Worm (Caenorhabditis elegans) whole organism, early embryonic: Measurements from ENCODE around the gene rap-2.

Experiments used
- aly-1 ChIP-seq: sonication (generic microtip); optimal IDR thresholded peaks from 2 replicates; lab custom pipeline; 2016; ENCODE audit warnings: missing genetic modification characterization, missing compliant biosample characterization
- ama-1 ChIP-seq: fragments of 150-350 bp; optimal IDR thresholded peaks from 2 replicates; lab custom pipeline; 2014
- ets-7 ChIP-seq: sonication (generic microtip); optimal IDR thresholded peaks from 2 replicates; lab custom pipeline; 2016; ENCODE audit warnings: missing genotype, missing genetic modification characterization, missing compliant biosample characterization
- hmbx-1 ChIP-seq: sonication (generic microtip); optimal IDR thresholded peaks from 2 replicates; lab custom pipeline; 2016; ENCODE audit warnings: mild to moderate bottlenecking, missing genetic modification characterization, missing compliant biosample characterization
- hmg-4 ChIP-seq: fragments of 200-800 bp; sonication (Bioruptor generic); optimal IDR thresholded peaks from 2 replicates; lab custom pipeline; 2018; ENCODE audit warnings: mild to moderate bottlenecking, missing genetic modification characterization, missing compliant biosample characterization
- hnd-1 ChIP-seq: sonication (generic microtip); optimal IDR thresholded peaks from 2 replicates; lab custom pipeline; 2016; ENCODE audit warnings: missing genetic modification characterization, missing compliant biosample characterization
- pes-1 ChIP-seq: fragments of 200-800 bp; sonication (Bioruptor generic); IDR thresholded peaks from 2 replicates; pipeline ENCODE4 v1.3.6; 2022; ENCODE audit warnings: missing genetic modification reagents, missing genetic modification characterization, missing compliant biosample characterization
- scrt-1 ChIP-seq: fragments of 200-800 bp; sonication (Bioruptor generic); IDR thresholded peaks from 2 replicates; pipeline ENCODE4 v1.3.6; 2022; ENCODE audit warnings: missing genetic modification characterization, missing compliant biosample characterization
- sea-1 ChIP-seq: fragments of 200-800 bp; sonication (Bioruptor generic); conservative IDR thresholded peaks from 2 replicates; pipeline ENCODE4 v1.3.6; 2022; ENCODE audit warnings: missing genetic modification characterization, missing compliant biosample characterization
- tbx-11 ChIP-seq: fragments of 200-800 bp; sonication (Bioruptor generic); IDR thresholded peaks from 2 replicates; pipeline ENCODE4 v1.3.6; 2022; ENCODE audit warnings: missing genetic modification characterization, missing compliant biosample characterization
- tbx-37 ChIP-seq: fragments of 200-800 bp; sonication (Bioruptor generic); conservative IDR thresholded peaks from 2 replicates; pipeline ENCODE4 v1.3.6; 2022; ENCODE audit warnings: missing genetic modification reagents, missing genetic modification characterization, missing compliant biosample characterization

- TF ChIP-seq sea-1 (no peak), scrt-1 (GFP tag; lab: Robert Waterston, UW) (no peak), ama-1 (lab: Kevin White, UChicago) (no peak), aly-1 (tag; lab: Kevin White, UChicago) (no peak), pes-1 (GFP tag; lab: Robert Waterston, UW) (no peak), tbx-37 (GFP tag; lab: Robert Waterston, UW) (no peak), tbx-11 (no peak), ets-7 (tag; lab: Kevin White, UChicago) (no peak), hmg-4 (GFP tag; lab: Kevin White, UChicago) (no peak), hmbx-1 (tag; lab: Kevin White, UChicago) (no peak), hnd-1 (tag; lab: Kevin White, UChicago) (no peak)
Measured at ce11 chrV:15111660-15112059, 47.8 kb upstream of the rap-2 start, which contains the start of gene T01G5.7.
